Fruit fly (Drosophila melanogaster): ENCODE results near the gene CG7202.

Gene CG7202

DNA sequence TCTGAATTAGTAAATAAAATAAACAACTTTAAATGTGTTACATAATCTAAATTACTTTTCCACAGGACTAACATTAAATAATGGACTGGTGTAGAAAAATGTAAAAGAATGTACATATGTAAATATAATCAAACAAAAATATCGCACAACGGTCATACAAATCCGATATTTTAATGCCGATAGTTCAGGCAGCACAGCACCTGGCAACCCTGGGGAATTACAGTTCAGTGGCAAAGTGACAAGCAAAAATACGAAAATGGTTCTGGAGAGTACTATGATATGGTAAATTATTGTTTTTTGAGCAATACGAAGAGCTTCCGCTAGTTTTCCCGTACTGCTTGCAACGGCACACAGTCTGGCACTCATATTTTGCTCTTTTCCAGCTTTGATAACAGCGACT is 44.3 kb upstream of the CG7202 start, which contains the start of gene Rpn10 (continued):
- no peak for TF ChIP-seq D19B (GFP tag; optimal IDR thresholded peaks at IDR 0.05)
- peak; percentile 59 for TF ChIP-seq Dp (GFP tag; optimal IDR thresholded peaks at IDR 0.05)
- peak; percentile 99 for TF ChIP-seq BEAF-32 (GFP tag; optimal IDR thresholded peaks at IDR 0.05)
- TF ChIP-seq Ssrp (tag; optimal IDR thresholded peaks at IDR 0.05) = no peak
- TF ChIP-seq CG2875 (GFP tag; optimal IDR thresholded peaks at IDR 0.05) = no peak
- peak; percentile 1 for TF ChIP-seq CG12299 (tag; optimal IDR thresholded peaks at IDR 0.05)
- TF ChIP-seq fd3F (GFP tag; optimal IDR thresholded peaks at IDR 0.05) = no peak
- TF ChIP-seq CG17829 (tag; optimal IDR thresholded peaks at IDR 0.05) = peak; percentile 58
- no peak for TF ChIP-seq ttk (GFP tag; IDR thresholded peaks at IDR 0.05)
- no peak for TF ChIP-seq fd96Cb (tag; optimal IDR thresholded peaks at IDR 0.05)
- TF ChIP-seq CG18011 (GFP tag; optimal IDR thresholded peaks at IDR 0.05) = no peak
- no peak for TF ChIP-seq CG10959 (GFP tag; IDR thresholded peaks at IDR 0.05)
- no peak for TF ChIP-seq CG7928 (GFP tag; optimal IDR thresholded peaks at IDR 0.05)
- no peak for TF ChIP-seq ara (GFP tag; IDR thresholded peaks at IDR 0.05)
- TF ChIP-seq Hmx (GFP tag; optimal IDR thresholded peaks at IDR 0.05) = no peak
- no peak for TF ChIP-seq CG6689 (GFP tag; IDR thresholded peaks at IDR 0.05)
- peak; percentile 97 for TF ChIP-seq ato (GFP tag; IDR thresholded peaks at IDR 0.05; ENCODE audit: partially characterized antibody)
- TF ChIP-seq lola (GFP tag; optimal IDR thresholded peaks at IDR 0.05) = peak in 1 of 3 experiments; percentile 13
- no peak for TF ChIP-seq CG30431 (GFP tag; optimal IDR thresholded peaks at IDR 0.05)
- TF ChIP-seq peb (GFP tag; IDR thresholded peaks at IDR 0.05) = no peak
- TF ChIP-seq mam (GFP tag; optimal IDR thresholded peaks at IDR 0.05) = peak; percentile 38
- TF ChIP-seq CG8944 (GFP tag; optimal IDR thresholded peaks at IDR 0.05) = peak; percentile 5
- TF ChIP-seq CG15011 (GFP tag; optimal IDR thresholded peaks at IDR 0.05) = no peak
- no peak for TF ChIP-seq onecut (GFP tag; IDR thresholded peaks at IDR 0.05)
- no peak for TF ChIP-seq CG11093 (GFP tag; IDR thresholded peaks at IDR 0.05)
- peak; percentile 61; the same call in 1 of the 3 replicates for TF ChIP-seq CG34422 (GFP tag; IDR thresholded peaks at IDR 0.05)
- no peak for TF ChIP-seq ATbp (GFP tag; optimal IDR thresholded peaks at IDR 0.05)
- TF ChIP-seq jing (GFP tag; optimal IDR thresholded peaks at IDR 0.05) = no peak
- TF ChIP-seq CG2678 (tag; optimal IDR thresholded peaks at IDR 0.05) = no peak
- no peak for TF ChIP-seq Adf1 (GFP tag; IDR thresholded peaks at IDR 0.05)
- TF ChIP-seq stc (GFP tag; IDR thresholded peaks at IDR 0.05) = no peak
- peak; percentile 58 for TF ChIP-seq CG10267 (tag; optimal IDR thresholded peaks at IDR 0.05)
- no peak for TF ChIP-seq CG7372 (GFP tag; IDR thresholded peaks at IDR 0.05)
- TF ChIP-seq Nf-YA (GFP tag; IDR thresholded peaks at IDR 0.05) = no peak
- no peak for TF ChIP-seq HLH3B (GFP tag; IDR thresholded peaks at IDR 0.05)
- no peak for TF ChIP-seq Rx (GFP tag; IDR thresholded peaks at IDR 0.05)
- TF ChIP-seq unc-4 (GFP tag; IDR thresholded peaks at IDR 0.05; ENCODE audit: partially characterized antibody) = peak; percentile 97
- no peak for TF ChIP-seq dimm (GFP tag; IDR thresholded peaks at IDR 0.05)
- TF ChIP-seq CG6765 (GFP tag; optimal IDR thresholded peaks at IDR 0.05) = no peak
- no peak for TF ChIP-seq tup (GFP tag; optimal IDR thresholded peaks at IDR 0.05)
- TF ChIP-seq CG16779 (GFP tag; IDR thresholded peaks at IDR 0.05) = no peak
- TF ChIP-seq ab (GFP tag; optimal IDR thresholded peaks at IDR 0.05) = no peak
- peak; percentile 13 for TF ChIP-seq Fer1 (GFP tag; optimal IDR thresholded peaks at IDR 0.05)
- TF ChIP-seq Myb (GFP tag; optimal IDR thresholded peaks at IDR 0.05) = peak; percentile 82
- no peak for TF ChIP-seq CG4282 (GFP tag; optimal IDR thresholded peaks at IDR 0.05)
- peak; percentile 20 for TF ChIP-seq Side (GFP tag; optimal IDR thresholded peaks at IDR 0.05)
- TF ChIP-seq Doc2 (GFP tag; IDR thresholded peaks at IDR 0.05) = no peak
- TF ChIP-seq CG14710 (tag; optimal IDR thresholded peaks at IDR 0.05) = peak; percentile 69
- no peak for TF ChIP-seq dysf (GFP tag; IDR thresholded peaks at IDR 0.05)
- TF ChIP-seq cato (GFP tag; optimal IDR thresholded peaks at IDR 0.05; ENCODE audit: borderline replicate concordance) = no peak
- no peak for TF ChIP-seq HLH54F (GFP tag; optimal IDR thresholded peaks at IDR 0.05)
- no peak for TF ChIP-seq grau (tag; optimal IDR thresholded peaks at IDR 0.05)
